Fruit fly (Drosophila melanogaster): Measurements from ENCODE around the gene CG5235.

The CG5235 gene

DNA sequence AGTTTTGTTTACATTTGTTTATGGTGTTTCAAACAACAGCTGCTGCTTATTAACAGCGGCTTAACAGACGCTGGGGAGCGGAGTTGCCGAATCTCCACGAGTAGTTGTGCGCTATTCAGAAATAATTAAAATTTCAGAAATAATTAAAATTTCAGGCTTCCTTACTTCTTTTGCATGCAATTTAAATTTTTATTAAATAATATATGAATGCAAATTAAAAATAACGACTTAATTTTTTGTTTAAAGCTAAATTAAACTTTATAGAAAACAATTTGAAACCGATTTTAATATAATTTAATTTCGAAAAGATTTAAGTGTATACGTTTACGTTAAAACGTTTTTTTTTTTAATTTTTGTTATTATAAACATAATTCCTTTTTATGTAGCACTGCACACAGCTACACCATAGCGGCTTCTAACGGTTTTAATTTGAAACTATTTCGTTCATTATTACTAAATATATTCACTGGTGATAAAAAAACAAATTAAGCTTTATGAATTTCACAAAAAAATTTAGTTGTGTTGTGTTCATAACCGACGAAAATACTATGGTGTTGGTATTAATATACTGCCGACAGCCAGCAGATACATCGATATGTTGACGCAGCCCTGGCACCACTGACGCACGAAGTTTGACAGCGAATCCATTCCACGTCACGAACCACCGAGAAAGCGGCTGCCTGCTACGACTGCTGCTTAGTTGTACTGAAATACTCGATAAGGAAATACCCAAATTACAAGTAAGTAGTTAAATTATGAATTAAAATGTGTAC lies 39.0 kb upstream of the CG5235 start, which contains the start of gene SsRbeta:
TSS of gene SsRbeta (plus strand) at position 645 of the 773 bp plus-strand sequence.
- TF ChIP-seq EcR (GFP tag; optimal IDR thresholded peaks at IDR 0.05) = no peak
- peak; percentile 2 for TF ChIP-seq CG8159 (tag; optimal IDR thresholded peaks at IDR 0.05)
- TF ChIP-seq fd96Ca (GFP tag; IDR thresholded peaks at IDR 0.05) = no peak; the same call in 2 of the 3 replicates
- TF ChIP-seq CG8301 (tag; optimal IDR thresholded peaks at IDR 0.05) = no peak
- no peak for TF ChIP-seq Pif1A (GFP tag; optimal IDR thresholded peaks at IDR 0.05)
- TF ChIP-seq CG32121 (GFP tag; IDR thresholded peaks at IDR 0.05) = peak; percentile 21; the same call in 1 of the 2 replicates
- peak; percentile 7; the same call in 1 of the 2 replicates for TF ChIP-seq CG12605 (GFP tag; IDR thresholded peaks at IDR 0.05)
- TF ChIP-seq Snoo (tag; optimal IDR thresholded peaks at IDR 0.05) = peak; percentile 23
- no peak for TF ChIP-seq CG17806 (tag; optimal IDR thresholded peaks at IDR 0.05)
- peak; percentile 33; the same call in 2 of the 3 replicates for TF ChIP-seq CG4496 (GFP tag; IDR thresholded peaks at IDR 0.05)
- peak; percentile 28; the same call in 1 of the 2 replicates for TF ChIP-seq rn (GFP tag; IDR thresholded peaks at IDR 0.05)
- peak; percentile 5; the same call in 1 of the 2 replicates for TF ChIP-seq Ets98B (GFP tag; IDR thresholded peaks at IDR 0.05)
- TF ChIP-seq CG34367 (tag; optimal IDR thresholded peaks at IDR 0.05) = no peak
- no peak for TF ChIP-seq Pif1B (GFP tag; optimal IDR thresholded peaks at IDR 0.05)
- no peak for TF ChIP-seq gl (tag; optimal IDR thresholded peaks at IDR 0.05)
- TF ChIP-seq D1 (tag; optimal IDR thresholded peaks at IDR 0.05) = peak; percentile 38
- no peak for TF ChIP-seq CG14655 (GFP tag; optimal IDR thresholded peaks at IDR 0.05)
- no peak for TF ChIP-seq CG9948 (tag; optimal IDR thresholded peaks at IDR 0.05)

dm6 chr3L:16128481-16128972 lies 38.3 kb upstream of the CG5235 start, which contains the start of gene Pgm1:
Gene Pgm1 (minus strand): TSS chr3L:16128531.
- TF ChIP-seq Ets98B (GFP tag; IDR thresholded peaks at IDR 0.05) (peak; percentile 68), CG9948 (tag; optimal IDR thresholded peaks at IDR 0.05) (peak; percentile 83), Pif1B (GFP tag; optimal IDR thresholded peaks at IDR 0.05) (no peak), EcR (GFP tag; optimal IDR thresholded peaks at IDR 0.05) (peak; percentile 71), fd96Ca (GFP tag; IDR thresholded peaks at IDR 0.05) (peak; percentile 89; the same call in 2 of the 3 replicates), Snoo (tag; optimal IDR thresholded peaks at IDR 0.05) (peak; percentile 86), CG17806 (tag; optimal IDR thresholded peaks at IDR 0.05) (peak; percentile 85), CG4496 (GFP tag; IDR thresholded peaks at IDR 0.05) (peak; percentile 87), Pif1A (GFP tag; optimal IDR thresholded peaks at IDR 0.05) (no peak), CG34367 (tag; optimal IDR thresholded peaks at IDR 0.05) (no peak), rn (GFP tag; IDR thresholded peaks at IDR 0.05) (peak; percentile 75), CG15710 (tag; optimal IDR thresholded peaks at IDR 0.05) (peak; percentile 79), D1 (tag; optimal IDR thresholded peaks at IDR 0.05) (no peak), CG8301 (tag; optimal IDR thresholded peaks at IDR 0.05) (peak; percentile 91), CG14655 (GFP tag; optimal IDR thresholded peaks at IDR 0.05) (no peak), CG12605 (GFP tag; IDR thresholded peaks at IDR 0.05) (peak; percentile 63), CG32121 (GFP tag; IDR thresholded peaks at IDR 0.05) (peak; percentile 77), CG8159 (tag; optimal IDR thresholded peaks at IDR 0.05) (peak; percentile 86), gl (tag; optimal IDR thresholded peaks at IDR 0.05) (peak; percentile 86), CG10348 (GFP tag; IDR thresholded peaks at IDR 0.05) (peak; percentile 62), CG13204 (GFP tag; optimal IDR thresholded peaks at IDR 0.05) (no peak)

DNA sequence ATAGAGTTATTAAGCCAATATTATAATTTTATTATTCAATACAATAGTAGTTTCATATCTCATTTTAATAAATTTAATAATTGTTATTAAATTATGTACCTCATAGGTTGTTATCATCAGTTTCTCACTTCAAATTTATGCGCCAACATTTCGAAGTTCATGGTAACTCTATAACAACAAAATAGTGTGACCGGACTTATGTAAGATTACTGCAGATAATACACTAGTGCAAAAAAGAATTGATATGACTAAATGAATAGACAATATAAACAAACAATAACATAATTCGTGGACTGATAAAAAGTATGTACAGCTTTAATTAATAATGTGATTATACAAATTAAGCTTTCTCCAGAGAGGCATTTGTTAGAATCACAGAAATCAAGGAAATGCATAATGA lies 31.6 kb upstream of the CG5235 start, which contains the start of gene Strump:
TSS of gene Strump (plus strand) at position 212 of the 400 bp plus-strand sequence.
- no peak for TF ChIP-seq D1 (tag; optimal IDR thresholded peaks at IDR 0.05)

- TF ChIP-seq D1 (tag; optimal IDR thresholded peaks at IDR 0.05) = no peak
- peak; percentile 79 for TF ChIP-seq CG8301 (tag; optimal IDR thresholded peaks at IDR 0.05)
- no peak for TF ChIP-seq CG13204 (GFP tag; optimal IDR thresholded peaks at IDR 0.05)
- peak; percentile 93 for TF ChIP-seq CG4496 (GFP tag; IDR thresholded peaks at IDR 0.05)
- peak; percentile 70 for TF ChIP-seq CG34367 (tag; optimal IDR thresholded peaks at IDR 0.05)
- TF ChIP-seq CG8159 (tag; optimal IDR thresholded peaks at IDR 0.05) = no peak
- no peak for TF ChIP-seq Pif1A (GFP tag; optimal IDR thresholded peaks at IDR 0.05)
- TF ChIP-seq rn (GFP tag; IDR thresholded peaks at IDR 0.05) = peak; percentile 52
- TF ChIP-seq EcR (GFP tag; optimal IDR thresholded peaks at IDR 0.05) = peak; percentile 38
- TF ChIP-seq CG17806 (tag; optimal IDR thresholded peaks at IDR 0.05) = peak; percentile 70
- TF ChIP-seq Ets98B (GFP tag; IDR thresholded peaks at IDR 0.05) = peak; percentile 90
- TF ChIP-seq CG14655 (GFP tag; optimal IDR thresholded peaks at IDR 0.05) = no peak
- peak; percentile 85 for TF ChIP-seq CG32121 (GFP tag; IDR thresholded peaks at IDR 0.05)
- peak; percentile 88 for TF ChIP-seq Pif1B (GFP tag; optimal IDR thresholded peaks at IDR 0.05)
- TF ChIP-seq CG12605 (GFP tag; IDR thresholded peaks at IDR 0.05) = 0 out of 2 replicates have a peak, but pooled peaks have one; percentile 5
- no peak for TF ChIP-seq gl (tag; optimal IDR thresholded peaks at IDR 0.05)
- peak; percentile 82 for TF ChIP-seq Snoo (tag; optimal IDR thresholded peaks at IDR 0.05)
- TF ChIP-seq CG10348 (GFP tag; IDR thresholded peaks at IDR 0.05) = no peak
- peak; percentile 90 for TF ChIP-seq fd96Ca (GFP tag; IDR thresholded peaks at IDR 0.05)
- peak; percentile 66 for TF ChIP-seq CG9948 (tag; optimal IDR thresholded peaks at IDR 0.05)
- TF ChIP-seq CG15710 (tag; optimal IDR thresholded peaks at IDR 0.05) = peak; percentile 76
These were observed 23.6 kb upstream of the CG5235 start for dm6 chr3L:16113607-16114337.

All from whole organism, pupa.